Worm (Caenorhabditis elegans) whole organism, late embryonic: ENCODE results near the gene tag-266.

Source experiments
- C08G9.2 ChIP-seq: sonication (generic microtip); optimal IDR thresholded peaks from 2 replicates; lab custom pipeline; 2016; ENCODE audit warnings: mild to moderate bottlenecking, missing genetic modification characterization, moderate library complexity, missing compliant biosample characterization
- K02D7.2 ChIP-seq: sonication (generic microtip); optimal IDR thresholded peaks from 2 replicates; lab custom pipeline; 2017; ENCODE audit warnings: mild to moderate bottlenecking, missing genetic modification characterization, missing compliant biosample characterization
- K09A11.1 ChIP-seq: sonication (generic microtip); optimal IDR thresholded peaks from 2 replicates; lab custom pipeline; 2017; ENCODE audit warnings: antibody characterized with exemption, mild to moderate bottlenecking, missing genetic modification characterization, missing compliant biosample characterization; ENCODE audit not compliant: insufficient read depth
- T23F11.4 ChIP-seq: fragments of 200-800 bp; sonication (Bioruptor generic); optimal IDR thresholded peaks from 2 replicates; lab custom pipeline; 2018; ENCODE audit warnings: mild to moderate bottlenecking, missing genetic modification characterization, missing compliant biosample characterization
- ahr-1 ChIP-seq: sonication (generic microtip); optimal IDR thresholded peaks from 2 replicates; lab custom pipeline; 2016; ENCODE audit warnings: missing genetic modification characterization, missing compliant biosample characterization
- ama-1 ChIP-seq: fragments of 150-350 bp; optimal IDR thresholded peaks from 2 replicates; lab custom pipeline; 2014
- ceh-19 ChIP-seq: fragments of 200-800 bp; sonication (Bioruptor generic); optimal IDR thresholded peaks from 2 replicates; lab custom pipeline; 2018; ENCODE audit warnings: mild to moderate bottlenecking, missing genetic modification characterization, missing compliant biosample characterization
- ceh-2 ChIP-seq: sonication (generic microtip); optimal IDR thresholded peaks from 2 replicates; lab custom pipeline; 2016; ENCODE audit warnings: missing genotype, missing genetic modification characterization, missing compliant biosample characterization
- ceh-22 ChIP-seq: sonication (generic microtip); optimal IDR thresholded peaks from 2 replicates; lab custom pipeline; 2017; ENCODE audit warnings: missing biosample characterization, missing genetic modification characterization
- ceh-24 ChIP-seq: sonication (generic microtip); optimal IDR thresholded peaks from 2 replicates; lab custom pipeline; 2016; ENCODE audit warnings: mild to moderate bottlenecking, missing genetic modification characterization, missing compliant biosample characterization
- ceh-34 ChIP-seq: sonication (generic microtip); optimal IDR thresholded peaks from 2 replicates; lab custom pipeline; 2016; ENCODE audit warnings: mild to moderate bottlenecking, missing genetic modification characterization, missing compliant biosample characterization
- ceh-45 ChIP-seq: fragments of 200-800 bp; sonication (Bioruptor generic); IDR thresholded peaks from 2 replicates; pipeline ENCODE4 v1.3.6; 2022; ENCODE audit warnings: missing genetic modification reagents, missing genetic modification characterization, missing compliant biosample characterization
- ceh-48 ChIP-seq: sonication (generic microtip); optimal IDR thresholded peaks from 2 replicates; lab custom pipeline; 2016; ENCODE audit warnings: missing genetic modification characterization, inconsistent platforms, missing compliant biosample characterization
- ceh-6 ChIP-seq: fragments of 200-800 bp; sonication (Bioruptor generic); optimal IDR thresholded peaks from 2 replicates; lab custom pipeline; 2018; ENCODE audit warnings: mild to moderate bottlenecking, missing genetic modification characterization, missing compliant biosample characterization
- ceh-9 ChIP-seq: sonication (generic microtip); optimal IDR thresholded peaks from 2 replicates; lab custom pipeline; 2016; ENCODE audit warnings: mild to moderate bottlenecking, missing genetic modification characterization, inconsistent platforms, missing compliant biosample characterization
- dve-1 ChIP-seq: sonication (generic microtip); optimal IDR thresholded peaks from 2 replicates; lab custom pipeline; 2017; ENCODE audit warnings: antibody characterized with exemption, mild to moderate bottlenecking, missing genetic modification characterization, missing compliant biosample characterization
- elt-2 ChIP-seq: sonication (generic microtip); optimal IDR thresholded peaks from 2 replicates; lab custom pipeline; 2016; ENCODE audit warnings: missing genetic modification reagents, missing genetic modification characterization, missing compliant biosample characterization
- fax-1 ChIP-seq: sonication (generic microtip); optimal IDR thresholded peaks from 2 replicates; lab custom pipeline; 2016; ENCODE audit warnings: missing genotype, missing genetic modification characterization, missing compliant biosample characterization
- gmeb-2 ChIP-seq: sonication (generic microtip); optimal IDR thresholded peaks from 2 replicates; lab custom pipeline; 2016; ENCODE audit warnings: missing genetic modification characterization, inconsistent platforms, missing compliant biosample characterization
- hlh-13 ChIP-seq: fragments of 200-800 bp; sonication (Bioruptor generic); optimal IDR thresholded peaks from 2 replicates; lab custom pipeline; 2018; ENCODE audit warnings: mild to moderate bottlenecking, missing genetic modification characterization, missing compliant biosample characterization
- hlh-15 ChIP-seq: sonication (generic microtip); optimal IDR thresholded peaks from 2 replicates; lab custom pipeline; 2016; ENCODE audit warnings: missing genetic modification characterization, missing compliant biosample characterization
- hlh-6 ChIP-seq: sonication (generic microtip); optimal IDR thresholded peaks from 2 replicates; lab custom pipeline; 2016; ENCODE audit warnings: missing genotype, missing genetic modification characterization, missing compliant biosample characterization
- madf-2 ChIP-seq: sonication (generic microtip); optimal IDR thresholded peaks from 2 replicates; lab custom pipeline; 2017; ENCODE audit warnings: missing genetic modification characterization, missing compliant biosample characterization
- mec-3 ChIP-seq: sonication (generic microtip); optimal IDR thresholded peaks from 2 replicates; lab custom pipeline; 2016; ENCODE audit warnings: borderline replicate concordance, missing genetic modification characterization, missing compliant biosample characterization
- nhr-232 ChIP-seq: sonication (generic microtip); optimal IDR thresholded peaks from 2 replicates; lab custom pipeline; 2016; ENCODE audit warnings: missing genetic modification characterization, missing compliant biosample characterization
- npax-4 ChIP-seq: sonication (generic microtip); optimal IDR thresholded peaks from 2 replicates; lab custom pipeline; 2016; ENCODE audit warnings: missing genetic modification characterization, missing compliant biosample characterization
- pag-3 ChIP-seq: sonication (generic microtip); optimal IDR thresholded peaks from 2 replicates; lab custom pipeline; 2016; ENCODE audit warnings: missing compliant biosample characterization, missing genetic modification characterization, borderline replicate concordance
- pha-4 ChIP-seq: fragments of 150-350 bp; optimal IDR thresholded peaks from 2 replicates; lab custom pipeline; 2018; ENCODE audit warnings: missing biosample characterization, missing genetic modification reagents, missing genetic modification characterization
- pqm-1 ChIP-seq: sonication (generic microtip); optimal IDR thresholded peaks from 2 replicates; lab custom pipeline; 2016; ENCODE audit warnings: missing genetic modification characterization, missing compliant biosample characterization
- sdc-2 ChIP-seq: sonication (generic microtip); optimal IDR thresholded peaks from 2 replicates; lab custom pipeline; 2016; ENCODE audit warnings: missing genotype, missing genetic modification characterization, missing compliant biosample characterization
- sox-2 ChIP-seq: fragments of 200-800 bp; sonication (Bioruptor generic); IDR thresholded peaks from 2 replicates; pipeline ENCODE4 v1.3.6; 2022; ENCODE audit warnings: missing genetic modification reagents, missing genetic modification characterization, missing compliant biosample characterization
- sox-4 ChIP-seq: sonication (generic microtip); optimal IDR thresholded peaks from 2 replicates; lab custom pipeline; 2017; ENCODE audit warnings: mild to moderate bottlenecking, missing genetic modification characterization, inconsistent platforms, missing compliant biosample characterization
- syd-9 ChIP-seq: sonication (generic microtip); optimal IDR thresholded peaks from 2 replicates; lab custom pipeline; 2016; ENCODE audit warnings: mild to moderate bottlenecking, missing genetic modification characterization, moderate library complexity, missing compliant biosample characterization
- ttx-3 ChIP-seq: sonication (generic microtip); optimal IDR thresholded peaks from 2 replicates; lab custom pipeline; 2016; ENCODE audit warnings: missing genetic modification reagents, missing genetic modification characterization, missing compliant biosample characterization
- unc-42 ChIP-seq: sonication (generic microtip); optimal IDR thresholded peaks from 2 replicates; lab custom pipeline; 2016; ENCODE audit warnings: missing genotype, missing genetic modification characterization, missing compliant biosample characterization
- unc-86 ChIP-seq: sonication (generic microtip); optimal IDR thresholded peaks from 2 replicates; lab custom pipeline; 2016; ENCODE audit warnings: missing genetic modification characterization, missing compliant biosample characterization
- zip-5 ChIP-seq: sonication (generic microtip); optimal IDR thresholded peaks from 2 replicates; lab custom pipeline; 2016; ENCODE audit warnings: missing genetic modification characterization, missing compliant biosample characterization

tag-266 gene

DNA sequence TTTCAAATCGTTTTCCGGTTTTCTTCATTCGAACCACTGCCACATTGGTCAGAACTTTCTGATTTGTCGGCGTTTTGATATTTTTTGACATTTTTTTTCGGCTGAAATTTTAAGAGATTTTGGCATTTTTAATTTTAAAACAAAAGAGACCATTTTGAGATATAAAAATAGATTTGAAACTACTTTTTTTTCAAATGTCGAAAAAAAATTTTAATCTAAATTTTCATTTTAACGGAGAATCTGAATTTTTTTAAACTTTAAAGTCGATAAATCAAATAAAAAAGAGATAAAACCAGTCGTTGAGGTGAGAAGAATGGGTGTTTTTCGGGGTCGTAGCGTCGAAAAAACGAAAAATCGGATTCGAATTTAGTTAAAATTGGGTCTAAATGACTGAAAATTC is 1.7 kb downstream of the tag-266 start, which contains the start of gene sbds-1:
Gene sbds-1, minus strand, starts transcription at position 101 of the 400 bp plus-strand sequence.
- TF ChIP-seq fax-1 (tag; lab: Kevin White, UChicago): no peak
- no peak for TF ChIP-seq T23F11.4 (GFP tag; lab: Kevin White, UChicago)
- no peak for TF ChIP-seq nhr-232 (tag; lab: Kevin White, UChicago)
- no peak for TF ChIP-seq pha-4
- no peak for TF ChIP-seq npax-4 (tag; lab: Kevin White, UChicago)
- TF ChIP-seq hlh-15 (tag; lab: Kevin White, UChicago): no peak
- no peak for TF ChIP-seq hlh-6
- no peak for TF ChIP-seq pag-3 (tag; lab: Kevin White, UChicago)
- TF ChIP-seq gmeb-2: no peak
- TF ChIP-seq hlh-13 (GFP tag; lab: Kevin White, UChicago): no peak
- TF ChIP-seq pqm-1: no peak
- TF ChIP-seq ceh-22 (tag; lab: Kevin White, UChicago): no peak
- no peak for TF ChIP-seq K02D7.2 (tag; lab: Kevin White, UChicago)
- no peak for TF ChIP-seq mec-3 (tag; lab: Kevin White, UChicago)
- no peak for TF ChIP-seq dve-1 (tag; lab: Kevin White, UChicago)
- no peak for TF ChIP-seq sox-4
- TF ChIP-seq, all 69 proteins: peak for 0

DNA sequence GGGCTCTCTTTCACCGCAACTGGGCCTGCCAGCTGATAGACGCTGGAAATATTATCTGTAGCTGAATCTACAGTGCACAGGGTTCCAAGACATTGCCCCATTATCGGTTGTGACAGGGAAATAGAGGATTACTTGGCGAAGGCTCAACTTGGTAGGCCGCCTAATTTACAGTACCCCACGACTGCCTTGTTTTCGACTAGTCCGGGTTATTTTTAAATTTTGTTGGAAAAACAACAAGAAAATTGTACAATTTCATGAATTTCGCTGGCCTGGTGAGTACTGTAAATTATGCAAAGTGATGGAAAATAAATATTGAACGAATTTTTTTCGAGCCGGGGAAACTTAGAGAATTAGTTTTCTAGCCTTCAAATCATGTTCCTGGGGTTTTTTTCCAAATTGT is 4.0 kb downstream of the tag-266 start, which contains the start of gene T19C3.7:
Gene T19C3.7, minus strand, starts transcription at position 101 of the 400 bp plus-strand sequence.
- TF ChIP-seq unc-86 (tag; lab: Kevin White, UChicago) (no peak), ceh-19 (no peak), ceh-48 (tag; lab: Kevin White, UChicago) (no peak), ceh-9 (tag; lab: Kevin White, UChicago) (no peak), hlh-15 (tag; lab: Kevin White, UChicago) (no peak), hlh-6 (no peak), C08G9.2 (tag; lab: Kevin White, UChicago) (no peak), sox-2 (GFP tag; lab: Robert Waterston, UW) (no peak), zip-5 (tag; lab: Kevin White, UChicago) (no peak), ama-1 (lab: Kevin White, UChicago) (no peak), T23F11.4 (GFP tag; lab: Kevin White, UChicago) (no peak), K09A11.1 (tag; lab: Kevin White, UChicago) (no peak), ceh-2 (tag; lab: Kevin White, UChicago) (no peak)

DNA sequence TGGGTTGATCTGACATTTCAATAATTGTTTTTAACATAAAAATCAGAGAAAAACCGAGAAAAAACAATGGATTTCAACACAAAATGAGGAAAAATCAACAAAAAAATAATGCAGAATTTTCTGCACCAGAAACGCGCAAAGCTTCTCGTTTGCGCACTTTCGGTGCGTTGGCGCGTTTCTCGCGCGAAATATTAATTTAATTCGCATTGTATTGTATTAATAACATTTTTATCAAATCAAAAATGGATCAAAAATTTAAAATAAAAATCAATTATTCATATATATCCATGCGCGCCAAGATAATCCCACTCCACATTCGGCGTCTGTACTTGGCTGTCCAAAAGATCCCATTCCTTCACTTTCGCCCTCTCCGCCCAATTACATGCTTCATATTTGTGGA is 5.4 kb downstream of the tag-266 start, which contains the start of gene fem-2:
Gene fem-2, minus strand, starts transcription at position 9 of the 400 bp plus-strand sequence.
- TF ChIP-seq elt-2 (tag; lab: Kevin White, UChicago): peak; percentile 5
- TF ChIP-seq unc-42 (tag; lab: Kevin White, UChicago): peak; percentile 60
- no peak for TF ChIP-seq ceh-48 (tag; lab: Kevin White, UChicago)

DNA sequence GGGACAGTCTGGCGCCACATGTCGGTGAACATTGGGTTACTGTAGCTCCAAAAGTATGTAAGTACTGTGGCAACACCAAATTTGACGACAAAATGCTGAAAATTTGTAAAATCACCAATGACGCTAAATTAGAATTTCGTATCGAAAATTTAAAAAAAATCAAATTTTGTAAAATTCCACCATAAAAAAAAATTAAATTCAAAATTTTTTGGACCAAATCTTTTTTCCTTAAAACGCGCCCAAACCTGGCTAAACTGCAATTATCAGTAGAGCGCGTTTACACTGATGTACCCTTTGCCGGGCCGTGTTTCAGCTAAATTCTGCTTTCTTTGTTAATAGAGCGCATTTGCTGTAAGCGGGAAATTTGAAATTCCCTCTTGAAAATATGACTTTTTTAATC is 8.6 kb downstream of the tag-266 start, which contains the start of gene T19C3.6:
Gene T19C3.6, minus strand, starts transcription at position 101 of the 400 bp plus-strand sequence.
- TF ChIP-seq ceh-45 (GFP tag; lab: Robert Waterston, UW) (no peak), ahr-1 (tag; lab: Kevin White, UChicago) (no peak), T23F11.4 (GFP tag; lab: Kevin White, UChicago) (no peak), ceh-2 (tag; lab: Kevin White, UChicago) (no peak), ceh-6 (GFP tag; lab: Kevin White, UChicago) (no peak), ceh-24 (tag; lab: Kevin White, UChicago) (no peak), madf-2 (tag; lab: Kevin White, UChicago) (no peak), ceh-34 (tag; lab: Kevin White, UChicago) (no peak), pqm-1 (no peak), sdc-2 (tag; lab: Kevin White, UChicago) (no peak), gmeb-2 (no peak), syd-9 (tag; lab: Kevin White, UChicago) (no peak), ttx-3 (tag; lab: Kevin White, UChicago) (no peak)
